Worm (Caenorhabditis elegans) whole organism, L1 larva: ENCODE data around the gene asp-5.

Source experiments
- C04F5.9 ChIP-seq: sonication (generic microtip); optimal IDR thresholded peaks from 2 replicates; lab custom pipeline; 2016; ENCODE audit warnings: missing genetic modification characterization, missing compliant biosample characterization
- C34B4.2 ChIP-seq: sonication (generic microtip); optimal IDR thresholded peaks from 2 replicates; lab custom pipeline; 2017; ENCODE audit warnings: mild to moderate bottlenecking, missing genetic modification characterization, missing compliant biosample characterization
- F16B12.6 ChIP-seq: fragments of 150-350 bp; optimal IDR thresholded peaks from 2 replicates; lab custom pipeline; 2014; ENCODE audit warnings: missing biosample characterization, missing genetic modification characterization
- ama-1 ChIP-seq: fragments of 150-350 bp; optimal IDR thresholded peaks from 2 replicates; lab custom pipeline; 2014
- blmp-1 ChIP-seq: fragments of 150-350 bp; optimal IDR thresholded peaks from 2 replicates; lab custom pipeline; 2014; ENCODE audit warnings: missing biosample characterization, missing genetic modification characterization
- ceh-63 ChIP-seq: fragments of 200-800 bp; sonication (Bioruptor generic); optimal IDR thresholded peaks from 2 replicates; lab custom pipeline; 2018; ENCODE audit warnings: mild to moderate bottlenecking, missing genetic modification characterization, missing compliant biosample characterization
- ceh-8 ChIP-seq: fragments of 200-800 bp; sonication (Bioruptor generic); optimal IDR thresholded peaks from 2 replicates; lab custom pipeline; 2018; ENCODE audit warnings: mild to moderate bottlenecking, missing genetic modification characterization, moderate library complexity, missing compliant biosample characterization
- ceh-88 ChIP-seq: fragments of 200-800 bp; sonication (Bioruptor generic); IDR thresholded peaks from 2 replicates; pipeline ENCODE4 v1.3.6; 2022; ENCODE audit warnings: missing genetic modification characterization, missing compliant biosample characterization
- ceh-90 ChIP-seq: sonication (generic microtip); optimal IDR thresholded peaks from 2 replicates; lab custom pipeline; 2016; ENCODE audit warnings: missing genetic modification characterization, missing compliant biosample characterization
- efl-3 ChIP-seq: fragments of 200-800 bp; sonication (Bioruptor generic); optimal IDR thresholded peaks from 2 replicates; lab custom pipeline; 2018; ENCODE audit warnings: mild to moderate bottlenecking, missing genetic modification characterization, missing compliant biosample characterization
- egl-13 ChIP-seq: sonication (generic microtip); optimal IDR thresholded peaks from 2 replicates; lab custom pipeline; 2016; ENCODE audit warnings: missing genotype, missing genetic modification reagents, missing genetic modification characterization, missing compliant biosample characterization
- egl-27 ChIP-seq, 2 experiments: fragments of 150-350 bp in 1 of 2; sonication (generic microtip); optimal IDR thresholded peaks; 3 replicates each; lab custom pipeline; 2017 to 2018; ENCODE audit warnings: missing biosample characterization in 2 of 2, missing genetic modification characterization in 2 of 2, missing genetic modification reagents in 2 of 2
- elt-3 ChIP-seq, 6 experiments: fragments of 150-350 bp in 1 of 6; sonication (generic microtip); optimal IDR thresholded peaks; 2 replicates each; lab custom pipeline; 2017 to 2018; ENCODE audit warnings: missing biosample characterization in 6 of 6, missing genetic modification characterization in 6 of 6, inconsistent platforms in 1 of 6
- fkh-4 ChIP-seq: sonication (generic microtip); optimal IDR thresholded peaks from 2 replicates; lab custom pipeline; 2016; ENCODE audit warnings: missing compliant biosample characterization, missing genetic modification characterization, borderline replicate concordance
- fkh-8 ChIP-seq: sonication (generic microtip); optimal IDR thresholded peaks from 2 replicates; lab custom pipeline; 2016; ENCODE audit warnings: mild to moderate bottlenecking, missing genetic modification characterization, missing compliant biosample characterization
- fos-1 ChIP-seq: fragments of 150-350 bp; optimal IDR thresholded peaks from 2 replicates; lab custom pipeline; 2014; ENCODE audit warnings: missing biosample characterization, missing genetic modification characterization
- hlh-4 ChIP-seq: sonication (generic microtip); optimal IDR thresholded peaks from 2 replicates; lab custom pipeline; 2016; ENCODE audit warnings: mild to moderate bottlenecking, missing genetic modification characterization, missing compliant biosample characterization
- hpl-2 ChIP-seq: fragments of 150-350 bp; optimal IDR thresholded peaks from 2 replicates; lab custom pipeline; 2014; ENCODE audit warnings: missing biosample characterization, missing genetic modification reagents, missing genetic modification characterization
- isw-1 ChIP-seq: fragments of 200-800 bp; sonication (Bioruptor generic); IDR thresholded peaks from 2 replicates; pipeline ENCODE4 v1.3.6; 2022; ENCODE audit warnings: missing genetic modification characterization, missing compliant biosample characterization
- jun-1 ChIP-seq: fragments of 150-350 bp; optimal IDR thresholded peaks from 2 replicates; lab custom pipeline; 2014; ENCODE audit warnings: missing biosample characterization, missing genetic modification reagents, missing genetic modification characterization
- lin-15B ChIP-seq: fragments of 150-350 bp; sonication (generic microtip); optimal IDR thresholded peaks from 3 replicates; lab custom pipeline; 2014; ENCODE audit warnings: missing biosample characterization, missing genetic modification characterization
- lin-39 ChIP-seq: fragments of 150-350 bp; optimal IDR thresholded peaks from 2 replicates; lab custom pipeline; 2014; ENCODE audit warnings: missing biosample characterization, missing genetic modification reagents, missing genetic modification characterization
- lir-3 ChIP-seq: sonication (generic microtip); optimal IDR thresholded peaks from 2 replicates; lab custom pipeline; 2016; ENCODE audit warnings: mild to moderate bottlenecking, missing genetic modification characterization, moderate library complexity, missing compliant biosample characterization; ENCODE audit not compliant: poor library complexity
- lsy-2 ChIP-seq, 2 experiments: fragments of 150-350 bp; optimal IDR thresholded peaks; 2 replicates each; lab custom pipeline; 2014; ENCODE audit warnings: missing biosample characterization in 2 of 2, missing genetic modification characterization in 2 of 2
- mab-9 ChIP-seq: fragments of 200-800 bp; sonication (Bioruptor generic); IDR thresholded peaks from 2 replicates; pipeline ENCODE4 v1.3.6; 2022; ENCODE audit warnings: missing genetic modification reagents, missing genetic modification characterization, missing compliant biosample characterization
- mep-1 ChIP-seq: fragments of 150-350 bp; optimal IDR thresholded peaks from 2 replicates; lab custom pipeline; 2014; ENCODE audit warnings: missing biosample characterization, missing genetic modification characterization
- nhr-12 ChIP-seq: sonication (generic microtip); optimal IDR thresholded peaks from 2 replicates; lab custom pipeline; 2017; ENCODE audit warnings: missing biosample characterization, missing genetic modification characterization
- nhr-237 ChIP-seq: fragments of 150-350 bp; optimal IDR thresholded peaks from 2 replicates; lab custom pipeline; 2014; ENCODE audit warnings: missing biosample characterization, missing genetic modification characterization
- nhr-47 ChIP-seq: sonication (generic microtip); optimal IDR thresholded peaks from 2 replicates; lab custom pipeline; 2016; ENCODE audit warnings: mild to moderate bottlenecking, missing genetic modification characterization, moderate library complexity, missing compliant biosample characterization
- nhr-71 ChIP-seq: sonication (generic microtip); optimal IDR thresholded peaks from 2 replicates; lab custom pipeline; 2016; ENCODE audit warnings: mild to moderate bottlenecking, missing genetic modification characterization, moderate library complexity, missing compliant biosample characterization
- nhr-77 ChIP-seq: fragments of 150-350 bp; optimal IDR thresholded peaks from 2 replicates; lab custom pipeline; 2014; ENCODE audit warnings: missing biosample characterization, missing genetic modification characterization
- nhr-84 ChIP-seq: sonication (generic microtip); optimal IDR thresholded peaks from 2 replicates; lab custom pipeline; 2017; ENCODE audit warnings: missing biosample characterization, missing genetic modification characterization
- nhr-85 ChIP-seq: sonication (generic microtip); peaks from one replicate; lab custom pipeline; 2016; ENCODE audit warnings: missing genetic modification characterization, inconsistent platforms, missing compliant biosample characterization
- nhr-90 ChIP-seq: sonication (generic microtip); optimal IDR thresholded peaks from 2 replicates; lab custom pipeline; 2016; ENCODE audit warnings: mild to moderate bottlenecking, missing genetic modification characterization, missing compliant biosample characterization; ENCODE audit not compliant: poor library complexity
- pag-3 ChIP-seq: sonication (generic microtip); optimal IDR thresholded peaks from 2 replicates; lab custom pipeline; 2017; ENCODE audit warnings: missing genetic modification characterization, mild to moderate bottlenecking, missing compliant biosample characterization, antibody characterized with exemption, borderline replicate concordance; ENCODE audit not compliant: insufficient read depth
- snpc-4 ChIP-seq: fragments of 150-350 bp; optimal IDR thresholded peaks from 2 replicates; lab custom pipeline; 2014; ENCODE audit warnings: missing biosample characterization, missing genetic modification characterization
- snu-23 ChIP-seq: sonication (generic microtip); optimal IDR thresholded peaks from 2 replicates; lab custom pipeline; 2016; ENCODE audit warnings: missing genetic modification characterization, missing compliant biosample characterization
- sptf-1 ChIP-seq: fragments of 150-350 bp; optimal IDR thresholded peaks from 2 replicates; lab custom pipeline; 2014; ENCODE audit warnings: missing biosample characterization, missing genetic modification characterization
- sup-37 ChIP-seq: fragments of 200-800 bp; sonication (Bioruptor generic); optimal IDR thresholded peaks from 2 replicates; lab custom pipeline; 2018; ENCODE audit warnings: mild to moderate bottlenecking, missing genetic modification characterization, missing compliant biosample characterization
- swsn-7 ChIP-seq: sonication (generic microtip); optimal IDR thresholded peaks from 2 replicates; lab custom pipeline; 2016; ENCODE audit warnings: missing genetic modification characterization, missing compliant biosample characterization
- tbx-2 ChIP-seq: sonication (generic microtip); optimal IDR thresholded peaks from 2 replicates; lab custom pipeline; 2016; ENCODE audit warnings: missing genetic modification characterization, missing compliant biosample characterization
- unc-30 ChIP-seq: sonication (generic microtip); optimal IDR thresholded peaks from 2 replicates; lab custom pipeline; 2017; ENCODE audit warnings: missing biosample characterization, missing genetic modification characterization
- unc-98 ChIP-seq: fragments of 200-800 bp; sonication (Bioruptor generic); IDR thresholded peaks from 2 replicates; pipeline ENCODE4 v1.3.6; 2022; ENCODE audit warnings: missing genetic modification characterization, missing compliant biosample characterization
- xbp-1 ChIP-seq: sonication (generic microtip); optimal IDR thresholded peaks from 2 replicates; lab custom pipeline; 2016; ENCODE audit warnings: missing genetic modification characterization, missing compliant biosample characterization
- zag-1 ChIP-seq: fragments of 150-350 bp; optimal IDR thresholded peaks from 2 replicates; lab custom pipeline; 2014; ENCODE audit warnings: missing biosample characterization, missing genetic modification characterization
- ztf-11 ChIP-seq, 2 experiments: sonication (generic microtip); optimal IDR thresholded peaks; 2 replicates each; lab custom pipeline; 2016 to 2017; ENCODE audit warnings: missing genetic modification characterization in 2 of 2, missing biosample characterization in 1 of 2, missing compliant biosample characterization in 1 of 2

The asp-5 gene

ce11 chrV:8247311-8248105 lies 24.7 kb upstream of the asp-5 start (continued):
- TF ChIP-seq fkh-4 (tag; lab: Kevin White, UChicago), result peak; percentile 18
- no peak for TF ChIP-seq ceh-63
- peak in 3 of 6 experiments; percentile 50 to 76 (median 67) for TF ChIP-seq elt-3 (tag; optimal IDR thresholded peaks at IDR 0.05; lab: Kevin White, UChicago)
- TF ChIP-seq swsn-7 (tag; lab: Kevin White, UChicago), result peak; percentile 86
- no peak for TF ChIP-seq zag-1 (tag; lab: Kevin White, UChicago)
- no peak for TF ChIP-seq isw-1 (GFP tag; lab: Robert Waterston, UW)
- no peak for TF ChIP-seq ceh-88
- TF ChIP-seq egl-13 (tag; lab: Kevin White, UChicago), result no peak
- TF ChIP-seq lin-15B, result no peak
- no peak for TF ChIP-seq F16B12.6 (tag; lab: Kevin White, UChicago)
- TF ChIP-seq egl-27 (tag; optimal IDR thresholded peaks at IDR 0.05; lab: Kevin White, UChicago), result no peak
- peak; percentile 34 for TF ChIP-seq sup-37 (GFP tag; lab: Kevin White, UChicago)
- no peak for TF ChIP-seq nhr-237 (tag; lab: Kevin White, UChicago)
- TF ChIP-seq blmp-1 (tag; lab: Kevin White, UChicago), result no peak
- TF ChIP-seq jun-1 (tag; lab: Kevin White, UChicago), result peak; percentile 54
- no peak for TF ChIP-seq nhr-84 (tag; lab: Kevin White, UChicago)
- no peak for TF ChIP-seq unc-98 (GFP tag; lab: Robert Waterston, UW)
- TF ChIP-seq ceh-90, result no peak
- peak; percentile 19 for TF ChIP-seq C04F5.9 (tag; lab: Kevin White, UChicago)
- TF ChIP-seq tbx-2 (tag; lab: Kevin White, UChicago), result peak; percentile 59
- no peak for TF ChIP-seq C34B4.2 (tag; lab: Kevin White, UChicago)
- peak; percentile 96 for TF ChIP-seq nhr-90
- no peak for TF ChIP-seq fkh-8 (tag; lab: Kevin White, UChicago)
- peak; percentile 23 for TF ChIP-seq lir-3 (tag; lab: Kevin White, UChicago)
- peak; percentile 90 for TF ChIP-seq nhr-71
- TF ChIP-seq snpc-4 (tag; lab: Kevin White, UChicago), result peak; percentile 99
- peak; percentile 79 for TF ChIP-seq nhr-77 (tag; lab: Kevin White, UChicago)
- no peak for TF ChIP-seq ceh-8 (GFP tag; lab: Kevin White, UChicago)
- TF ChIP-seq lin-39 (tag; lab: Kevin White, UChicago), result peak; percentile 81
- TF ChIP-seq ama-1 (lab: Kevin White, UChicago), result peak; percentile 90
- TF ChIP-seq snu-23, result peak; percentile 81
- no peak for TF ChIP-seq sptf-1 (tag; lab: Kevin White, UChicago)
- TF ChIP-seq xbp-1, result peak; percentile 62
- no peak for TF ChIP-seq unc-30 (tag; lab: Kevin White, UChicago)
- TF ChIP-seq efl-3 (GFP tag; lab: Kevin White, UChicago), result peak; percentile 36
- no peak for TF ChIP-seq pag-3
- peak; percentile 54 for TF ChIP-seq hpl-2 (GFP tag; lab: Kevin White, UChicago)
- TF ChIP-seq fos-1 (tag; lab: Kevin White, UChicago), result peak; percentile 71
- TF ChIP-seq lsy-2 (tag; optimal IDR thresholded peaks at IDR 0.05; lab: Kevin White, UChicago), result peak; percentile 18 to 70
- TF ChIP-seq mab-9 (GFP tag; lab: Robert Waterston, UW), result 0 out of 2 replicates have a peak, but pooled peaks have one; percentile 26
- peak; percentile 92 for TF ChIP-seq nhr-85
- peak in 1 of 2 experiments; percentile 46 for TF ChIP-seq ztf-11 (tag; optimal IDR thresholded peaks at IDR 0.05; lab: Kevin White, UChicago)
- TF ChIP-seq mep-1 (tag; lab: Kevin White, UChicago), result peak; percentile 68
- no peak for TF ChIP-seq hlh-4
- peak; percentile 90 for TF ChIP-seq nhr-47 (tag; lab: Kevin White, UChicago)
- no peak for TF ChIP-seq nhr-12 (tag; lab: Kevin White, UChicago)
